Fruit fly (Drosophila melanogaster) whole organism: ENCODE measurements around the gene Bx42.

Experiments used
- pan ChIP-seq: fragments of >200 bp; optimal IDR thresholded peaks from 2 replicates; lab custom pipeline; 2017
- usp ChIP-seq: fragments of >200 bp; optimal IDR thresholded peaks from 2 replicates; lab custom pipeline; 2017; ENCODE audit warnings: missing biosample characterization, missing genetic modification characterization, mixed read lengths

- TF ChIP-seq usp (GFP tag; lab: Kevin White, UChicago) (no peak), pan (no peak)
Measured at dm6 chrX:9141219-9141618, 34.8 kb upstream of the Bx42 start.
